Worm (Caenorhabditis elegans): ENCODE results near the gene srh-141.

srh-141 gene

ce11 chrV:16419769-16420168 lies 24.0 kb upstream of the srh-141 start, which contains the start of gene F26D2.16:
Gene F26D2.16 (minus strand): TSS chrV:16419869.
- no peak for TF ChIP-seq egl-5 (tag; optimal IDR thresholded peaks at IDR 0.05)
- no peak for TF ChIP-seq unc-62 (GFP tag; optimal IDR thresholded peaks at IDR 0.05)
- TF ChIP-seq ZK546.5 (tag; optimal IDR thresholded peaks at IDR 0.05) = no peak
- no peak for TF ChIP-seq lsy-12 (tag; optimal IDR thresholded peaks at IDR 0.05)
- no peak for TF ChIP-seq daf-12 (tag; optimal IDR thresholded peaks at IDR 0.05)
- TF ChIP-seq fkh-10 (GFP tag; optimal IDR thresholded peaks at IDR 0.05) = no peak

- no peak for TF ChIP-seq aly-2 (tag; optimal IDR thresholded peaks at IDR 0.05)
- TF ChIP-seq sea-2 (GFP tag; optimal IDR thresholded peaks at IDR 0.05) = no peak
- TF ChIP-seq nhr-76 (tag; optimal IDR thresholded peaks at IDR 0.05) = no peak
- TF ChIP-seq eor-1 (tag; optimal IDR thresholded peaks at IDR 0.05) = no peak
- TF ChIP-seq elt-1 (tag; optimal IDR thresholded peaks at IDR 0.05) = no peak
- TF ChIP-seq nhr-23 (tag; optimal IDR thresholded peaks at IDR 0.05) = no peak
- no peak for TF ChIP-seq ceh-28 (tag; optimal IDR thresholded peaks at IDR 0.05)
- no peak for TF ChIP-seq fkh-10 (GFP tag; optimal IDR thresholded peaks at IDR 0.05)
- TF ChIP-seq mdl-1 (tag; optimal IDR thresholded peaks at IDR 0.05) = no peak
- no peak for TF ChIP-seq ceh-82 (tag; optimal IDR thresholded peaks at IDR 0.05)
- TF ChIP-seq nhr-28 (tag; optimal IDR thresholded peaks at IDR 0.05) = no peak
- no peak for TF ChIP-seq lin-15B (tag; optimal IDR thresholded peaks at IDR 0.05)
- no peak for TF ChIP-seq ama-1 (optimal IDR thresholded peaks at IDR 0.05)
- TF ChIP-seq elt-3 (tag; optimal IDR thresholded peaks at IDR 0.05) = no peak
- TF ChIP-seq nhr-43 (tag; optimal IDR thresholded peaks at IDR 0.05; ENCODE audit: poor library complexity, severe bottlenecking) = no peak
- TF ChIP-seq egl-5 (tag; optimal IDR thresholded peaks at IDR 0.05) = no peak
- no peak for TF ChIP-seq elt-2 (tag; optimal IDR thresholded peaks at IDR 0.05)
- TF ChIP-seq unc-62 (GFP tag; optimal IDR thresholded peaks at IDR 0.05) = no peak
- TF ChIP-seq mml-1 (tag; optimal IDR thresholded peaks at IDR 0.05) = no peak
These were observed 23.0 kb upstream of the srh-141 start, which contains the start of gene srw-48 for ce11 chrV:16420696-16421095. Gene srw-48 (plus strand): TSS chrV:16420996.

DNA sequence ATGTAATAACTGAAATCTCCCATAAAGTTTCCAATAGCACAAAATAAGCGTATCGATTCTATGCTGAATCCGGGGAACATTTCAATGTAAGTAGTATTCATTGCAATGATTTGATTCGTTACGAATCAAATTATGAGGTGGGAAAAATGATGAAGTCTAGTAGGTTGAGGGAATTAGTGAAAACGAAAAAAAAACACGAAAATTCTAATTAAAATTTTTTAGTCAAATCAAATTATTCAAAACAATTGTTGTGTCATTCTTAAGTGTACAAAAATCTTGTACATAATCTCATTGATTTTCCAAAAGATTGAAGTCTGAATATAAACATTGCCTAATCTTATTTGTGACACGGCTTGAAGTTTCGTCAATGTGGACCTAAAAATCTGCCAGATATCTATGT lies 19.3 kb upstream of the srh-141 start, which contains the start of gene srw-29:
Gene srw-29, minus strand, starts transcription at position 101 of the 400 bp plus-strand sequence.
- TF ChIP-seq zag-1 (tag; optimal IDR thresholded peaks at IDR 0.05) (no peak), nhr-67 (tag; optimal IDR thresholded peaks at IDR 0.05) (no peak), ztf-11 (tag; optimal IDR thresholded peaks at IDR 0.05) (no peak), snpc-4 (tag; optimal IDR thresholded peaks at IDR 0.05) (no peak), pqm-1 (tag; optimal IDR thresholded peaks at IDR 0.05) (no peak), unc-62 (GFP tag; optimal IDR thresholded peaks at IDR 0.05) (no peak), tbx-2 (tag; optimal IDR thresholded peaks at IDR 0.05) (no peak), nhr-25 (tag; optimal IDR thresholded peaks at IDR 0.05) (no peak), fkh-10 (GFP tag; optimal IDR thresholded peaks at IDR 0.05) (no peak), fkh-2 (tag; optimal IDR thresholded peaks at IDR 0.05) (no peak), mml-1 (tag; optimal IDR thresholded peaks at IDR 0.05) (no peak), ceh-28 (tag; optimal IDR thresholded peaks at IDR 0.05) (no peak), ceh-16 (tag; optimal IDR thresholded peaks at IDR 0.05) (no peak), fos-1 (tag; optimal IDR thresholded peaks at IDR 0.05) (no peak), lsy-12 (tag; optimal IDR thresholded peaks at IDR 0.05) (no peak), daf-12 (tag; optimal IDR thresholded peaks at IDR 0.05) (no peak), nhr-11 (tag; optimal IDR thresholded peaks at IDR 0.05) (no peak), nhr-76 (tag; optimal IDR thresholded peaks at IDR 0.05) (no peak)

DNA sequence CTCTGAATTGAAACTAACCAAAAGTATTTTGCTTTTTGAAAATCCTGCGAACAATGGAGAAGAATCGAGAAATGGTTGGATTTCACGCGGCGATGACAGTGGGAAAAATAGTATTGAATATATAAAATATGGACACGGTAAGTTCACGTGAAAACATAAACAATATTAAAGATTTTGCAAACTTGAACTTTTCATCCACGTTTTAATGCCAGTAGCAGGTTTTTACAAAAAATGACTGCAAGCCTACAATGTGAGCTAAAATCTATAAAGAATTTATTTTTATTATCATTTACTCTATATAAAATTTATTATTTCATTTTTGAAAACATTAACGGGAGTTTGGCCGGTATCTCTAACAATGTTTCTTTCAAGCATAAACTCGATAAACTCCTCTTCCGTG lies 14.2 kb upstream of the srh-141 start, which contains the start of gene F26D2.10:
Gene F26D2.10, minus strand, starts transcription at position 101 of the 400 bp plus-strand sequence.
- TF ChIP-seq lin-39 (tag; optimal IDR thresholded peaks at IDR 0.05) (no peak), ZK546.5 (tag; optimal IDR thresholded peaks at IDR 0.05) (no peak), egl-27 (tag; optimal IDR thresholded peaks at IDR 0.05) (no peak), daf-12 (tag; optimal IDR thresholded peaks at IDR 0.05) (no peak), nhr-76 (tag; optimal IDR thresholded peaks at IDR 0.05) (no peak), lin-15B (tag; optimal IDR thresholded peaks at IDR 0.05) (no peak), zag-1 (tag; optimal IDR thresholded peaks at IDR 0.05) (no peak), ceh-82 (tag; optimal IDR thresholded peaks at IDR 0.05) (no peak), pha-4 (tag; optimal IDR thresholded peaks at IDR 0.05) (no peak), nhr-23 (tag; optimal IDR thresholded peaks at IDR 0.05) (no peak), nhr-237 (tag; optimal IDR thresholded peaks at IDR 0.05) (no peak), ztf-4 (tag; optimal IDR thresholded peaks at IDR 0.05) (no peak)

Measured in whole organism, L3 larva.